Worm (Caenorhabditis elegans) whole organism, young adult: ENCODE measurements around the gene shc-3.

Experiments used
- B0019.2 ChIP-seq: fragments of 200-800 bp; sonication (Bioruptor generic); conservative IDR thresholded peaks from 2 replicates; pipeline ENCODE4 v1.3.6; 2022; ENCODE audit warnings: missing genetic modification reagents, missing genetic modification characterization, missing compliant biosample characterization
- B0261.1 ChIP-seq: sonication (generic microtip); optimal IDR thresholded peaks from 2 replicates; lab custom pipeline; 2016; ENCODE audit warnings: mild to moderate bottlenecking, missing genetic modification characterization, moderate library complexity, missing compliant biosample characterization
- C06A6.2 ChIP-seq: fragments of 200-800 bp; sonication (Bioruptor generic); conservative IDR thresholded peaks from 2 replicates; pipeline ENCODE4 v1.3.6; 2022; ENCODE audit warnings: missing genetic modification characterization, missing compliant biosample characterization
- C17E4.6 ChIP-seq: fragments of 200-800 bp; sonication (Bioruptor generic); IDR thresholded peaks from 2 replicates; pipeline ENCODE4 v1.3.6; 2022; ENCODE audit warnings: missing genetic modification reagents, missing genetic modification characterization, missing compliant biosample characterization
- D2030.7 ChIP-seq: fragments of 200-800 bp; sonication (Bioruptor generic); IDR thresholded peaks from 2 replicates; pipeline ENCODE4 v1.3.6; 2022; ENCODE audit warnings: missing genetic modification reagents, missing genetic modification characterization, missing compliant biosample characterization
- F33H1.4 ChIP-seq: fragments of 200-800 bp; sonication (Bioruptor generic); IDR thresholded peaks from 2 replicates; pipeline ENCODE4 v1.3.6; 2022; ENCODE audit warnings: missing genetic modification reagents, missing genetic modification characterization, missing compliant biosample characterization
- F57C9.4 ChIP-seq: sonication (generic microtip); optimal IDR thresholded peaks from 2 replicates; lab custom pipeline; 2017; ENCODE audit warnings: mild to moderate bottlenecking, missing genetic modification characterization, missing compliant biosample characterization
- Y67H2A.10 ChIP-seq: fragments of 200-800 bp; sonication (Bioruptor generic); conservative IDR thresholded peaks from 2 replicates; pipeline ENCODE4 v1.3.6; 2022; ENCODE audit warnings: missing genetic modification reagents, missing genetic modification characterization, missing compliant biosample characterization
- akir-1 ChIP-seq: fragments of 200-800 bp; sonication (Bioruptor generic); optimal IDR thresholded peaks from 2 replicates; lab custom pipeline; 2018; ENCODE audit warnings: mild to moderate bottlenecking, missing genetic modification characterization, moderate library complexity, missing compliant biosample characterization
- ama-1 ChIP-seq, 3 experiments: fragments of 150-350 bp in 1 of 3; sonication (generic microtip) in 2 of 3; optimal IDR thresholded peaks; 2 replicates each; lab custom pipeline; 2014 to 2018; ENCODE audit warnings: missing biosample characterization in 2 of 3, missing genetic modification characterization in 2 of 3, missing genetic modification reagents in 2 of 3
- aptf-3 ChIP-seq: fragments of 200-800 bp; sonication (Bioruptor generic); IDR thresholded peaks from 2 replicates; pipeline ENCODE4 v1.3.6; 2022; ENCODE audit warnings: missing genetic modification characterization, missing compliant biosample characterization
- attf-6 ChIP-seq: fragments of 200-800 bp; sonication (Bioruptor generic); IDR thresholded peaks from 2 replicates; pipeline ENCODE4 v1.3.6; 2022; ENCODE audit warnings: missing genetic modification reagents, missing genetic modification characterization, missing compliant biosample characterization
- bed-2 ChIP-seq: fragments of 200-800 bp; sonication (Bioruptor generic); IDR thresholded peaks from 2 replicates; pipeline ENCODE4 v1.3.6; 2022; ENCODE audit warnings: missing genetic modification reagents, missing genetic modification characterization, missing compliant biosample characterization
- ccch-3 ChIP-seq: fragments of 200-800 bp; sonication (Bioruptor generic); optimal IDR thresholded peaks from 2 replicates; lab custom pipeline; 2018; ENCODE audit warnings: mild to moderate bottlenecking, missing genetic modification characterization, missing compliant biosample characterization
- cebp-1 ChIP-seq, 2 experiments: fragments of 200-800 bp in 1 of 2; sonication (Bioruptor generic) in 1 of 2; sonication (generic microtip) in 1 of 2; IDR thresholded peaks in 1 of 2; optimal IDR thresholded peaks in 1 of 2; 2 replicates each; pipeline versions ENCODE4 v1.3.6 to Lab custom; 2017 to 2022; ENCODE audit warnings: missing compliant biosample characterization in 2 of 2, missing genetic modification characterization in 2 of 2, mild to moderate bottlenecking in 1 of 2, missing genetic modification reagents in 1 of 2, moderate library complexity in 1 of 2
- ceh-27 ChIP-seq: fragments of 200-800 bp; sonication (Bioruptor generic); optimal IDR thresholded peaks from 2 replicates; lab custom pipeline; 2018; ENCODE audit warnings: mild to moderate bottlenecking, missing genetic modification characterization, moderate library complexity, missing compliant biosample characterization
- ceh-40 ChIP-seq: fragments of 200-800 bp; sonication (Bioruptor generic); IDR thresholded peaks from 2 replicates; pipeline ENCODE4 v1.3.6; 2022; ENCODE audit warnings: missing genetic modification characterization, missing compliant biosample characterization
- ceh-79 ChIP-seq: sonication (generic microtip); optimal IDR thresholded peaks from 2 replicates; lab custom pipeline; 2017; ENCODE audit warnings: mild to moderate bottlenecking, missing genetic modification characterization, missing compliant biosample characterization
- ceh-91 ChIP-seq: fragments of 200-800 bp; sonication (Bioruptor generic); IDR thresholded peaks from 2 replicates; pipeline ENCODE4 v1.3.6; 2022; ENCODE audit warnings: missing genetic modification reagents, missing genetic modification characterization, missing compliant biosample characterization
- dpff-1 ChIP-seq: sonication (generic microtip); optimal IDR thresholded peaks from 2 replicates; lab custom pipeline; 2017; ENCODE audit warnings: mild to moderate bottlenecking, missing genetic modification characterization, missing compliant biosample characterization
- egrh-3 ChIP-seq: fragments of 200-800 bp; sonication (Bioruptor generic); IDR thresholded peaks from 2 replicates; pipeline ENCODE4 v1.3.6; 2022; ENCODE audit warnings: missing genetic modification reagents, missing genetic modification characterization, missing compliant biosample characterization
- ets-4 ChIP-seq: fragments of 200-800 bp; sonication (Bioruptor generic); optimal IDR thresholded peaks from 2 replicates; lab custom pipeline; 2018; ENCODE audit warnings: mild to moderate bottlenecking, missing genetic modification characterization, missing compliant biosample characterization
- fkh-3 ChIP-seq: sonication (generic microtip); optimal IDR thresholded peaks from 2 replicates; lab custom pipeline; 2016; ENCODE audit warnings: mild to moderate bottlenecking, missing genetic modification characterization, missing compliant biosample characterization
- him-1 ChIP-seq: sonication (generic microtip); optimal IDR thresholded peaks from 2 replicates; lab custom pipeline; 2016; ENCODE audit warnings: missing genotype, missing genetic modification reagents, missing genetic modification characterization, missing compliant biosample characterization
- let-526 ChIP-seq: fragments of 200-800 bp; sonication (Bioruptor generic); IDR thresholded peaks from 2 replicates; pipeline ENCODE4 v1.3.6; 2022; ENCODE audit warnings: missing genetic modification reagents, missing genetic modification characterization, missing compliant biosample characterization
- lin-35 ChIP-seq, 3 experiments: fragments of 150-350 bp in 2 of 3; sonication (generic microtip) in 1 of 3; optimal IDR thresholded peaks; 2 replicates each; lab custom pipeline; 2014 to 2018; ENCODE audit warnings: missing biosample characterization in 3 of 3, missing genetic modification characterization in 3 of 3, missing genetic modification reagents in 3 of 3
- lin-54 ChIP-seq: fragments of 200-800 bp; sonication (Bioruptor generic); optimal IDR thresholded peaks from 2 replicates; lab custom pipeline; 2018; ENCODE audit warnings: mild to moderate bottlenecking, missing genetic modification characterization, missing compliant biosample characterization
- lir-1 ChIP-seq: fragments of 200-800 bp; sonication (Bioruptor generic); conservative IDR thresholded peaks from 2 replicates; pipeline ENCODE4 v1.3.6; 2022; ENCODE audit warnings: missing genetic modification reagents, missing genetic modification characterization, missing compliant biosample characterization
- lsy-27 ChIP-seq: sonication (generic microtip); optimal IDR thresholded peaks from 2 replicates; lab custom pipeline; 2017; ENCODE audit warnings: missing genetic modification characterization, mild to moderate bottlenecking, missing compliant biosample characterization, antibody characterized with exemption, missing genotype, borderline replicate concordance; ENCODE audit not compliant: insufficient read depth
- nfya-1 ChIP-seq: sonication (generic microtip); optimal IDR thresholded peaks from 2 replicates; lab custom pipeline; 2017; ENCODE audit warnings: antibody characterized with exemption, missing compliant biosample characterization, missing genetic modification characterization, borderline replicate concordance; ENCODE audit not compliant: insufficient read depth
- nhr-120 ChIP-seq: fragments of 200-800 bp; sonication (Bioruptor generic); IDR thresholded peaks from 2 replicates; pipeline ENCODE4 v1.3.6; 2022; ENCODE audit warnings: missing genetic modification characterization, missing compliant biosample characterization
- nhr-27 ChIP-seq: fragments of 200-800 bp; sonication (Bioruptor generic); optimal IDR thresholded peaks from 2 replicates; lab custom pipeline; 2018; ENCODE audit warnings: mild to moderate bottlenecking, missing genetic modification characterization, moderate library complexity, missing compliant biosample characterization
- pha-4 ChIP-seq: fragments of 150-350 bp; sonication (generic microtip); optimal IDR thresholded peaks from 2 replicates; lab custom pipeline; 2014; ENCODE audit warnings: missing biosample characterization, missing genetic modification reagents, missing genetic modification characterization
- rec-8 ChIP-seq, 2 experiments: sonication (generic microtip); optimal IDR thresholded peaks; 2 replicates each; lab custom pipeline; 2016; ENCODE audit warnings: mild to moderate bottlenecking in 2 of 2, missing genetic modification characterization in 2 of 2, missing genetic modification reagents in 2 of 2, missing genotype in 2 of 2, missing biosample characterization in 1 of 2, missing compliant biosample characterization in 1 of 2, moderate library complexity in 1 of 2
- rpc-1 ChIP-seq, 2 experiments: fragments of 150-350 bp in 1 of 2; sonication (generic microtip) in 1 of 2; optimal IDR thresholded peaks; 2 replicates each; lab custom pipeline; 2014 to 2018; ENCODE audit warnings: missing biosample characterization in 1 of 2, missing genetic modification characterization in 1 of 2, missing genetic modification reagents in 1 of 2, missing genotype in 1 of 2
- sdz-38 ChIP-seq: sonication (generic microtip); optimal IDR thresholded peaks from 2 replicates; lab custom pipeline; 2016; ENCODE audit warnings: missing genotype, missing genetic modification characterization, missing compliant biosample characterization
- snpc-3.4 ChIP-seq: sonication (generic microtip); optimal IDR thresholded peaks from 2 replicates; lab custom pipeline; 2017; ENCODE audit warnings: missing genetic modification characterization, mild to moderate bottlenecking, missing compliant biosample characterization, antibody characterized with exemption, moderate library complexity, missing genotype, missing genetic modification reagents
- snpc-4 ChIP-seq, 5 experiments: fragments of 150-350 bp in 1 of 5; sonication (generic microtip) in 4 of 5; optimal IDR thresholded peaks; 2 replicates each; lab custom pipeline; 2014 to 2018; ENCODE audit warnings: missing genetic modification characterization in 5 of 5, missing biosample characterization in 3 of 5, antibody characterized with exemption in 2 of 5, mild to moderate bottlenecking in 2 of 5, missing compliant biosample characterization in 2 of 5, missing genotype in 2 of 5, moderate library complexity in 2 of 5, missing genetic modification reagents in 1 of 5
- tbp1 ChIP-seq: fragments of 200-800 bp; sonication (Bioruptor generic); optimal IDR thresholded peaks from 2 replicates; lab custom pipeline; 2018; ENCODE audit warnings: mild to moderate bottlenecking, missing genetic modification characterization, missing compliant biosample characterization
- tlf-1 ChIP-seq: fragments of 200-800 bp; sonication (Bioruptor generic); optimal IDR thresholded peaks from 2 replicates; lab custom pipeline; 2018; ENCODE audit warnings: mild to moderate bottlenecking, missing genetic modification characterization, missing compliant biosample characterization
- ztf-22 ChIP-seq: fragments of 200-800 bp; sonication (Bioruptor generic); optimal IDR thresholded peaks from 2 replicates; lab custom pipeline; 2018; ENCODE audit warnings: mild to moderate bottlenecking, missing genetic modification characterization, moderate library complexity, missing compliant biosample characterization

Gene shc-3

ce11 chrX:13696152-13696551 lies 21.2 kb upstream of the shc-3 start:
- TF ChIP-seq lsy-27 (tag; lab: Kevin White, UChicago) = no peak
- no peak for TF ChIP-seq ets-4 (GFP tag; lab: Kevin White, UChicago)
- no peak for TF ChIP-seq C06A6.2 (GFP tag; lab: Robert Waterston, UW)
- no peak for TF ChIP-seq ama-1 (optimal IDR thresholded peaks at IDR 0.05; lab: Kevin White, UChicago)
- no peak for TF ChIP-seq ama-1 (GFP tag; optimal IDR thresholded peaks at IDR 0.05; lab: Kevin White, UChicago)
- peak in 1 of 3 experiments; percentile 19 for TF ChIP-seq lin-35 (GFP tag; optimal IDR thresholded peaks at IDR 0.05; lab: Kevin White, UChicago)
- TF ChIP-seq nhr-120 (GFP tag; lab: Robert Waterston, UW) = no peak

ce11 chrX:13697520-13697919 lies 19.8 kb upstream of the shc-3 start:
- TF ChIP-seq D2030.7 (GFP tag; lab: Robert Waterston, UW) (0 out of 2 replicates have a peak, but pooled peaks have one; percentile 27), Y67H2A.10 (GFP tag; lab: Robert Waterston, UW) (no peak), rpc-1 (optimal IDR thresholded peaks at IDR 0.05; lab: Kevin White, UChicago) (peak; percentile 54), rpc-1 (tag; optimal IDR thresholded peaks at IDR 0.05; lab: Kevin White, UChicago) (peak; percentile 80), B0261.1 (tag; lab: Kevin White, UChicago) (peak; percentile 53), tbp1 (GFP tag; lab: Kevin White, UChicago) (peak; percentile 72), snpc-4 (GFP tag; optimal IDR thresholded peaks at IDR 0.05; lab: Kevin White, UChicago) (no peak), snpc-4 (tag; optimal IDR thresholded peaks at IDR 0.05; lab: Kevin White, UChicago) (peak in 1 of 4 experiments; percentile 39)

ce11 chrX:13700642-13701233 lies 16.6 kb upstream of the shc-3 start:
- peak; percentile 90 for TF ChIP-seq C17E4.6 (GFP tag; lab: Robert Waterston, UW)
- TF ChIP-seq lsy-27 (tag; lab: Kevin White, UChicago) = peak; percentile 27
- 0 out of 2 replicates have a peak, but pooled peaks have one; percentile 54 for TF ChIP-seq nhr-120 (GFP tag; lab: Robert Waterston, UW)
- TF ChIP-seq attf-6 = no peak
- peak; percentile 97 for TF ChIP-seq nhr-27
- no peak for TF ChIP-seq fkh-3
- TF ChIP-seq ceh-27 (GFP tag; lab: Kevin White, UChicago) = peak; percentile 99
- peak; percentile 23 for TF ChIP-seq snpc-3.4 (tag; lab: Kevin White, UChicago)
- TF ChIP-seq cebp-1 (GFP tag; IDR thresholded peaks at IDR 0.05; lab: Robert Waterston, UW) = peak; percentile 75
- peak; percentile 98 for TF ChIP-seq cebp-1 (tag; optimal IDR thresholded peaks at IDR 0.05; lab: Kevin White, UChicago)
- no peak for TF ChIP-seq sdz-38 (tag; lab: Kevin White, UChicago)
- peak; percentile 94 for TF ChIP-seq lir-1 (GFP tag; lab: Robert Waterston, UW)
- TF ChIP-seq ztf-22 (GFP tag; lab: Kevin White, UChicago) = peak; percentile 98
- TF ChIP-seq F57C9.4 (tag; lab: Kevin White, UChicago) = peak; percentile 54
- peak; percentile 33 for TF ChIP-seq F33H1.4
- TF ChIP-seq nfya-1 (tag; lab: Kevin White, UChicago) = no peak
- TF ChIP-seq dpff-1 (tag; lab: Kevin White, UChicago) = peak; percentile 87
- TF ChIP-seq tlf-1 (GFP tag; lab: Kevin White, UChicago) = peak; percentile 97
- TF ChIP-seq ccch-3 = peak; percentile 92
- no peak for TF ChIP-seq rec-8 (tag; optimal IDR thresholded peaks at IDR 0.05; lab: Kevin White, UChicago)
- no peak for TF ChIP-seq him-1
- peak; percentile 92 for TF ChIP-seq let-526
- no peak for TF ChIP-seq aptf-3 (GFP tag; lab: Robert Waterston, UW)
- peak; percentile 78 for TF ChIP-seq ceh-79 (tag; lab: Kevin White, UChicago)
- TF ChIP-seq lin-54 (GFP tag; lab: Kevin White, UChicago) = peak; percentile 91
- peak; percentile 95 for TF ChIP-seq pha-4 (tag; lab: Kevin White, UChicago)
- TF ChIP-seq B0019.2 (GFP tag; lab: Robert Waterston, UW) = no peak
- peak; percentile 87 for TF ChIP-seq akir-1 (GFP tag; lab: Kevin White, UChicago)
- TF ChIP-seq ceh-91 (GFP tag; lab: Robert Waterston, UW) = no peak
- TF ChIP-seq egrh-3 (GFP tag; lab: Robert Waterston, UW) = no peak
- TF ChIP-seq ceh-40 (GFP tag; lab: Robert Waterston, UW) = peak; percentile 75; the same call in 1 of the 2 replicates
- 0 out of 2 replicates have a peak, but pooled peaks have one; percentile 60 for TF ChIP-seq bed-2 (GFP tag; lab: Robert Waterston, UW)
